Worm (Caenorhabditis elegans) whole organism, L1 larva: ENCODE data around the gene cya-2.
"Not testable (repeated sequence)": the region's sequence is repeated elsewhere in the genome, so short reads cannot be mapped to it uniquely, and the experiment has no call there.

ENCODE experiments used
- C16A3.4 ChIP-seq: fragments of 150-350 bp; optimal IDR thresholded peaks from 2 replicates; lab custom pipeline; 2014; ENCODE audit warnings: missing biosample characterization, missing genetic modification characterization
- Y116A8C.19 ChIP-seq: sonication (generic microtip); optimal IDR thresholded peaks from 2 replicates; lab custom pipeline; 2016; ENCODE audit warnings: missing compliant biosample characterization, missing genetic modification characterization, borderline replicate concordance
- blmp-1 ChIP-seq: fragments of 150-350 bp; optimal IDR thresholded peaks from 2 replicates; lab custom pipeline; 2014; ENCODE audit warnings: missing biosample characterization, missing genetic modification characterization
- ceh-90 ChIP-seq: sonication (generic microtip); optimal IDR thresholded peaks from 2 replicates; lab custom pipeline; 2016; ENCODE audit warnings: missing genetic modification characterization, missing compliant biosample characterization
- ces-1 ChIP-seq: fragments of 150-350 bp; optimal IDR thresholded peaks from 2 replicates; lab custom pipeline; 2014; ENCODE audit warnings: missing biosample characterization, missing genetic modification reagents, missing genetic modification characterization
- dpl-1 ChIP-seq, 3 experiments: fragments of 150-350 bp in 2 of 3; sonication (generic microtip) in 1 of 3; optimal IDR thresholded peaks; 2 replicates each; lab custom pipeline; 2014 to 2017; ENCODE audit warnings: missing biosample characterization in 3 of 3, missing genetic modification characterization in 3 of 3, missing genetic modification reagents in 3 of 3
- ets-5 ChIP-seq: fragments of 200-800 bp; sonication (Bioruptor generic); IDR thresholded peaks from 2 replicates; pipeline ENCODE4 v1.3.6; 2022; ENCODE audit warnings: missing genetic modification characterization, missing compliant biosample characterization
- fkh-8 ChIP-seq: sonication (generic microtip); optimal IDR thresholded peaks from 2 replicates; lab custom pipeline; 2016; ENCODE audit warnings: mild to moderate bottlenecking, missing genetic modification characterization, missing compliant biosample characterization
- fos-1 ChIP-seq: fragments of 150-350 bp; optimal IDR thresholded peaks from 2 replicates; lab custom pipeline; 2014; ENCODE audit warnings: missing biosample characterization, missing genetic modification characterization
- isw-1 ChIP-seq: fragments of 200-800 bp; sonication (Bioruptor generic); IDR thresholded peaks from 2 replicates; pipeline ENCODE4 v1.3.6; 2022; ENCODE audit warnings: missing genetic modification characterization, missing compliant biosample characterization
- jun-1 ChIP-seq: fragments of 150-350 bp; optimal IDR thresholded peaks from 2 replicates; lab custom pipeline; 2014; ENCODE audit warnings: missing biosample characterization, missing genetic modification reagents, missing genetic modification characterization
- lin-13 ChIP-seq: fragments of 150-350 bp; optimal IDR thresholded peaks from 2 replicates; lab custom pipeline; 2014; ENCODE audit warnings: missing biosample characterization, missing genetic modification reagents, missing genetic modification characterization
- lin-14 ChIP-seq: fragments of 200-800 bp; sonication (Bioruptor generic); optimal IDR thresholded peaks from 2 replicates; lab custom pipeline; 2018; ENCODE audit warnings: mild to moderate bottlenecking, missing genetic modification characterization, moderate library complexity, missing compliant biosample characterization
- lin-15B ChIP-seq: fragments of 150-350 bp; sonication (generic microtip); optimal IDR thresholded peaks from 3 replicates; lab custom pipeline; 2014; ENCODE audit warnings: missing biosample characterization, missing genetic modification characterization
- lir-3 ChIP-seq: sonication (generic microtip); optimal IDR thresholded peaks from 2 replicates; lab custom pipeline; 2016; ENCODE audit warnings: mild to moderate bottlenecking, missing genetic modification characterization, moderate library complexity, missing compliant biosample characterization; ENCODE audit not compliant: poor library complexity
- lsy-2 ChIP-seq, 2 experiments: fragments of 150-350 bp; optimal IDR thresholded peaks; 2 replicates each; lab custom pipeline; 2014; ENCODE audit warnings: missing biosample characterization in 2 of 2, missing genetic modification characterization in 2 of 2
- nhr-12 ChIP-seq: sonication (generic microtip); optimal IDR thresholded peaks from 2 replicates; lab custom pipeline; 2017; ENCODE audit warnings: missing biosample characterization, missing genetic modification characterization
- nhr-28 ChIP-seq: fragments of 150-350 bp; optimal IDR thresholded peaks from 2 replicates; lab custom pipeline; 2014; ENCODE audit warnings: missing biosample characterization, missing genetic modification characterization
- nhr-85 ChIP-seq: sonication (generic microtip); peaks from one replicate; lab custom pipeline; 2016; ENCODE audit warnings: missing genetic modification characterization, inconsistent platforms, missing compliant biosample characterization
- pax-3 ChIP-seq: fragments of 200-800 bp; sonication (Bioruptor generic); optimal IDR thresholded peaks from 2 replicates; lab custom pipeline; 2018; ENCODE audit warnings: mild to moderate bottlenecking, missing genetic modification characterization, moderate library complexity, missing compliant biosample characterization
- rnt-1 ChIP-seq: sonication (generic microtip); optimal IDR thresholded peaks from 2 replicates; lab custom pipeline; 2016; ENCODE audit warnings: mild to moderate bottlenecking, missing genetic modification characterization, moderate library complexity, missing compliant biosample characterization
- snu-23 ChIP-seq: sonication (generic microtip); optimal IDR thresholded peaks from 2 replicates; lab custom pipeline; 2016; ENCODE audit warnings: missing genetic modification characterization, missing compliant biosample characterization
- sox-4 ChIP-seq: sonication (generic microtip); optimal IDR thresholded peaks from 2 replicates; lab custom pipeline; 2016; ENCODE audit warnings: missing genetic modification characterization, missing compliant biosample characterization
- sup-37 ChIP-seq: fragments of 200-800 bp; sonication (Bioruptor generic); optimal IDR thresholded peaks from 2 replicates; lab custom pipeline; 2018; ENCODE audit warnings: mild to moderate bottlenecking, missing genetic modification characterization, missing compliant biosample characterization
- unc-130 ChIP-seq: fragments of 150-350 bp; optimal IDR thresholded peaks from 2 replicates; lab custom pipeline; 2017; ENCODE audit warnings: missing biosample characterization, missing genetic modification characterization, inconsistent platforms
- unc-86 ChIP-seq: sonication (generic microtip); optimal IDR thresholded peaks from 2 replicates; lab custom pipeline; 2016; ENCODE audit warnings: missing genetic modification characterization, missing compliant biosample characterization
- xbp-1 ChIP-seq: sonication (generic microtip); optimal IDR thresholded peaks from 2 replicates; lab custom pipeline; 2016; ENCODE audit warnings: missing genetic modification characterization, missing compliant biosample characterization
- zag-1 ChIP-seq: fragments of 150-350 bp; optimal IDR thresholded peaks from 2 replicates; lab custom pipeline; 2014; ENCODE audit warnings: missing biosample characterization, missing genetic modification characterization
- zip-4 ChIP-seq: fragments of 200-800 bp; sonication (Bioruptor generic); optimal IDR thresholded peaks from 2 replicates; lab custom pipeline; 2018; ENCODE audit warnings: mild to moderate bottlenecking, missing genetic modification characterization, moderate library complexity, missing compliant biosample characterization
- ztf-11 ChIP-seq, 2 experiments: sonication (generic microtip); optimal IDR thresholded peaks; 2 replicates each; lab custom pipeline; 2016 to 2017; ENCODE audit warnings: missing genetic modification characterization in 2 of 2, missing biosample characterization in 1 of 2, missing compliant biosample characterization in 1 of 2

The cya-2 gene

DNA sequence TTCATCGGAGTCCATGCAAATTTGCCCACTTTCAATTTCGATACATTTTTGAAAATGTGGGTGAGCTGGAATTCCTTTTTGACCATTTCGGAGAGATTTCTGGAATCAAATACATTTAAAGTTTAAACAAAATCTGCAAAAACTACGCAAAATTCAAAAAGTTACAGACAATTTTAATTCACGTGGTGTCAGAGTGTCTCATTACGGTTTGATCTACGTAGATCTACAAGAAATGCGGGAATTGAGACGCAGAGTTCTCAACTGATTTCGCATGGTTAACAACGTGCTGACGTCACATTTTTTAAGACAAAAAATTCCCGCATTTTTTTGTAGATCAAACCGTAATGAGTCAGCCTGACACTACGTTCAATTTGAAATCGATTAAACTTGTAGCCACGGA, 3.1 kb upstream of the cya-2 start, which contains the start of gene bath-21:
TSS of gene bath-21 (minus strand) at position 101 of the 400 bp plus-strand sequence.
- TF ChIP-seq C16A3.4 (no peak), ces-1 (GFP tag; lab: Kevin White, UChicago) (no peak), blmp-1 (tag; lab: Kevin White, UChicago) (no peak), pax-3 (tag; lab: Kevin White, UChicago) (no peak), isw-1 (GFP tag; lab: Robert Waterston, UW) (no peak), sox-4 (tag; lab: Kevin White, UChicago) (no peak), zip-4 (GFP tag; lab: Kevin White, UChicago) (no peak), nhr-85 (tag; lab: Kevin White, UChicago) (no peak)

DNA sequence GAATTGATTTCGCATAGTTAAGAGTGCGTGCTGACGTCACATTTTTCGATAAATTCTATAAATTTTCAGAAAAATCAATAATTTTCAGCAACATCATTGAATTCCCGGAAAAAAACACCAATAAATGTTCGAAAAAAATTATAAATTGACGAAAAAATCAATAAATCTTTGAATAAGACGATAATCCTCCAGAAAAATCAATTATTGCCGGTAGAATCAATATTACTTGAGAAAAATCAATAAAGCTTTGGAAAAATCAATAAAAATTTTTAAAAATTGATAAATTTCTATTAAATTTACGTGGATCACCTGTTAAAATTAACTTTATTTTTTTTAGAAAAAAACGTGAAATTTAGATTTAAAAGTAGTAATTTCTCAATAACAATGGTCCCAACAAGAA, 9.6 kb downstream of the cya-2 start:
- TF ChIP-seq lin-13 (GFP tag; lab: Kevin White, UChicago) (no peak), jun-1 (no peak), sup-37 (no peak), fos-1 (tag; lab: Kevin White, UChicago) (no peak)
- TF ChIP-seq, all 84 proteins: peak for 0

DNA sequence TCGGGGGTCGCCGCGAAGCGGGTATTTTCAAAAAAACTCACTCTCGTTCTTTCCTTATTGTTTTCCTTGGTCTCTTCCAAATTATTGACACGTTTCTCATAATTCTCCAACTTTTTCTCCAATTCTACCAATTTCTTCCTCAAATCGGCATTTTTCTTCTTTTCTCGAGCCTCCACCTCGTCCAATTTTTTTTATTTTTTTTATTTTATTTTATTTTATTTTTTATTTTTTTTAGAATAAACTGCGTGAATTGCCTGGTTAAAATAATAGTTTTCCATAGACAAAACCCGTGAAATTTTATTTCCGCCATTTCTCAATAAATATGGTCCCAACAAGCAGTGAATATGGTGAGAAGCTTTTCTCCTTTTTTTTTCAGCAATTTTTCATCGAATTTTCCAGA, 10.7 kb downstream of the cya-2 start, which contains the start of gene F59H6.15:
TSS of gene F59H6.15 (plus strand) at position 301 of the 400 bp plus-strand sequence.
- TF ChIP-seq isw-1 (GFP tag; lab: Robert Waterston, UW), result no peak
- no peak for TF ChIP-seq lin-15B
- no peak for TF ChIP-seq lsy-2 (tag; optimal IDR thresholded peaks at IDR 0.05; lab: Kevin White, UChicago)
- TF ChIP-seq lin-14 (GFP tag; lab: Kevin White, UChicago), result no peak
- no peak for TF ChIP-seq unc-86
- no peak for TF ChIP-seq nhr-85 (tag; lab: Kevin White, UChicago)
- TF ChIP-seq dpl-1 (GFP tag; optimal IDR thresholded peaks at IDR 0.05; lab: Kevin White, UChicago), result no peak
- TF ChIP-seq zag-1 (tag; lab: Kevin White, UChicago), result no peak
- no peak for TF ChIP-seq nhr-12 (tag; lab: Kevin White, UChicago)
- no peak for TF ChIP-seq snu-23 (GFP tag; lab: Kevin White, UChicago)
- TF ChIP-seq fkh-8 (tag; lab: Kevin White, UChicago), result no peak
- no peak for TF ChIP-seq rnt-1 (tag; lab: Kevin White, UChicago)
- no peak for TF ChIP-seq ets-5 (GFP tag; lab: Robert Waterston, UW)

DNA sequence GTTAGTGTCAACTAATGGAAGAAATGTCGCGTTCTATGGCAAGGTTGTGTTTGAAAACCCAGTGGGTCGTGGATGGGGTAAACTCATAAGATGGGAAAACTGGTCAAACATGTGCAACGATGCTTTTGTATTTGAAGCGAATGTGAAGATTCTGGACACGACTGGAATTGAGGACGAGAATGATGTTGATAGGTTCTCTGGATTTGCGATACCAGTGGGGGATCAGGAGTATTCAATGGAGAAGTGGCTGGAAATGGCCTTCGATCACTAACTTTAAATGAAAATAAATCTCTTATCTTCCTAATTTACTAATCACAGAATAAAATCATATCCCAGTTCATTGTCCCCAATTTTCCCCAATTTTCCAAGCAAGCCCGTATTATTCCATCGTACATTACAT, 12.2 kb downstream of the cya-2 start:
- TF ChIP-seq lin-14 (GFP tag; lab: Kevin White, UChicago) (no peak), ceh-90 (no peak), ces-1 (GFP tag; lab: Kevin White, UChicago) (no peak), C16A3.4 (no peak), nhr-28 (tag; lab: Kevin White, UChicago) (no peak), lin-15B (no peak), lir-3 (tag; lab: Kevin White, UChicago) (no peak)

DNA sequence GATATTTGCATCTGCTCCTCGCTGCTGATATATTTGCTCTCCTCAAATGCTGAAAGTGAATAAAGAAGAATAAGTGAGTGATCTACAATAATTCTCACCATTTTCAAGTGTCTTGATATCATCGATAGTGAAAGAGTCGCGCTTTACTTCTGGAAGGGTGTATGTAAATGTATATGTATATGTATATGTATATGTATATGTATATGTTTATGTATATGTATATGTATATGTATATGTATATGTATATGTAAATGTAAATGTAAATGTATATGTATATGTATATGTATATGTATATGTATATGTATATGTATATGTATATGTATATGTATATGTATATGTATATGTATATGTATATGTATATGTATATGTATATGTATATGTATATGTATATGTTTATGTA, 22.7 kb downstream of the cya-2 start, which contains the start of gene ceh-84:
TSS of gene ceh-84 (minus strand) at position 101 of the 400 bp plus-strand sequence.
- TF ChIP-seq dpl-1 (GFP tag; optimal IDR thresholded peaks at IDR 0.05; lab: Kevin White, UChicago); Y116A8C.19 (tag; lab: Kevin White, UChicago); xbp-1 (tag; lab: Kevin White, UChicago): not testable (repeated sequence)

DNA sequence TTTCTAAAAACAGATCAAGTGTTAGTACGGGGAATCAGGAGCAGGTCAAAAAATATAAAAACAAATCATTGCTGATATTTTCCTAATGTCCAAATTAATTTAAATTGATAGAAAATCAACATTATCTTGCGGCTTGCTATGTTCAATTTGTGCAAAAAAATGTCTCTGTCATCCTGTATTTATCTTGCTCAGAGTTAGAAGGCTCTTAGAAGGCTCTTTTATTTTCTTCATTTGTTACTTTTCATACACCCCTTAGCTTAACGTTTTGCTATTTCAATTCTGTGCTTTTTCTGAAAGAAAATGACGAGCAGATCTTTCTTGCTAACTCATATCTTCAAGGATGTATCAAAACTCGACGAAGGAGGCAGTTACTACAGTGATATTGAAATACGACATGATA, 24.9 kb downstream of the cya-2 start, which contains the start of gene math-19:
TSS of gene math-19 (plus strand) at position 301 of the 400 bp plus-strand sequence.
- TF ChIP-seq ztf-11 (tag; optimal IDR thresholded peaks at IDR 0.05; lab: Kevin White, UChicago); rnt-1 (tag; lab: Kevin White, UChicago); unc-130: not testable (repeated sequence)
